Worm (Caenorhabditis elegans) whole organism, L4/young adult: ENCODE results near the gene srg-45.

ENCODE experiments used
- W03F9.2 ChIP-seq: fragments of 150-350 bp; optimal IDR thresholded peaks from 2 replicates; lab custom pipeline; 2014; ENCODE audit warnings: missing biosample characterization, missing genetic modification characterization
- dao-5 ChIP-seq: sonication (generic microtip); optimal IDR thresholded peaks from 2 replicates; lab custom pipeline; 2016; ENCODE audit warnings: missing genotype, missing genetic modification characterization, moderate library complexity, missing compliant biosample characterization
- him-1 ChIP-seq: sonication (generic microtip); optimal IDR thresholded peaks from 2 replicates; lab custom pipeline; 2016; ENCODE audit warnings: missing genotype, missing genetic modification reagents, missing genetic modification characterization, missing compliant biosample characterization

The srg-45 gene

ce11 chrV:12352881-12353280 is 45.6 kb downstream of the srg-45 start:
- TF ChIP-seq dao-5 (tag; lab: Kevin White, UChicago) (no peak), him-1 (no peak), W03F9.2 (tag; lab: Kevin White, UChicago) (no peak)

ce11 chrV:12353505-12353904 is 46.2 kb downstream of the srg-45 start:
- TF ChIP-seq dao-5 (tag; lab: Kevin White, UChicago) (no peak), W03F9.2 (tag; lab: Kevin White, UChicago) (no peak), him-1 (no peak)

- TF ChIP-seq dao-5 (tag; lab: Kevin White, UChicago) (no peak), him-1 (no peak), W03F9.2 (tag; lab: Kevin White, UChicago) (no peak)
These were observed 47.0 kb downstream of the srg-45 start for ce11 chrV:12354193-12354830.

ce11 chrV:12357632-12358031 is 50.3 kb downstream of the srg-45 start:
- TF ChIP-seq him-1 (no peak), dao-5 (tag; lab: Kevin White, UChicago) (no peak), W03F9.2 (tag; lab: Kevin White, UChicago) (no peak)
